Worm (Caenorhabditis elegans) whole organism, L2 larva: ENCODE data around the gene F41H10.5.
"Not testable (repeated sequence)": the region's sequence is repeated elsewhere in the genome, so short reads cannot be mapped to it uniquely, and the experiment has no call there.

Experiments used
- C34F6.9 ChIP-seq: fragments of 150-350 bp; optimal IDR thresholded peaks from 2 replicates; lab custom pipeline; 2014; ENCODE audit warnings: missing biosample characterization, missing genetic modification characterization
- F13H6.1 ChIP-seq: sonication (generic microtip); optimal IDR thresholded peaks from 2 replicates; lab custom pipeline; 2016; ENCODE audit warnings: missing genetic modification characterization, missing compliant biosample characterization
- Y55F3AM.14 ChIP-seq: fragments of 200-800 bp; sonication (Bioruptor generic); optimal IDR thresholded peaks from 2 replicates; lab custom pipeline; 2018; ENCODE audit warnings: mild to moderate bottlenecking, missing genetic modification characterization, missing compliant biosample characterization
- ama-1 ChIP-seq: fragments of 150-350 bp; optimal IDR thresholded peaks from 2 replicates; lab custom pipeline; 2018; ENCODE audit warnings: inconsistent platforms
- ceh-16 ChIP-seq: fragments of 150-350 bp; optimal IDR thresholded peaks from 2 replicates; lab custom pipeline; 2014; ENCODE audit warnings: missing biosample characterization, missing genetic modification characterization
- crh-2 ChIP-seq: sonication (generic microtip); optimal IDR thresholded peaks from 2 replicates; lab custom pipeline; 2017; ENCODE audit warnings: missing biosample characterization, missing genetic modification characterization
- elt-3 ChIP-seq: sonication (generic microtip); optimal IDR thresholded peaks from 2 replicates; lab custom pipeline; 2017; ENCODE audit warnings: missing biosample characterization, missing genetic modification characterization
- fos-1 ChIP-seq: fragments of 150-350 bp; optimal IDR thresholded peaks from 2 replicates; lab custom pipeline; 2014; ENCODE audit warnings: missing biosample characterization, missing genetic modification characterization
- gmeb-1 ChIP-seq: fragments of 150-350 bp; optimal IDR thresholded peaks from 2 replicates; lab custom pipeline; 2014; ENCODE audit warnings: missing biosample characterization, missing genetic modification characterization
- lin-11 ChIP-seq: fragments of 150-350 bp; sonication (generic microtip); optimal IDR thresholded peaks from 2 replicates; lab custom pipeline; 2014; ENCODE audit warnings: missing biosample characterization, missing genetic modification characterization, inconsistent platforms, mixed read lengths
- lin-39 ChIP-seq: fragments of 150-350 bp; optimal IDR thresholded peaks from 2 replicates; lab custom pipeline; 2014; ENCODE audit warnings: missing biosample characterization, missing genetic modification reagents, missing genetic modification characterization
- lsy-2 ChIP-seq, 2 experiments: fragments of 150-350 bp in 1 of 2; sonication (generic microtip) in 1 of 2; optimal IDR thresholded peaks; 2 replicates each; lab custom pipeline; 2014 to 2017; ENCODE audit warnings: missing biosample characterization in 2 of 2, missing genetic modification characterization in 2 of 2
- mdl-1 ChIP-seq, 2 experiments: fragments of 150-350 bp in 1 of 2; sonication (generic microtip) in 1 of 2; optimal IDR thresholded peaks; 2 replicates each; lab custom pipeline; 2017; ENCODE audit warnings: missing biosample characterization in 2 of 2, missing genetic modification characterization in 2 of 2
- nhr-10 ChIP-seq: sonication (generic microtip); optimal IDR thresholded peaks from 2 replicates; lab custom pipeline; 2017; ENCODE audit warnings: missing biosample characterization, missing genetic modification characterization
- nhr-129 ChIP-seq: fragments of 150-350 bp; optimal IDR thresholded peaks from 2 replicates; lab custom pipeline; 2014; ENCODE audit warnings: missing biosample characterization, missing genetic modification characterization
- nhr-21 ChIP-seq: fragments of 150-350 bp; optimal IDR thresholded peaks from 2 replicates; lab custom pipeline; 2014; ENCODE audit warnings: missing biosample characterization, missing genetic modification characterization
- nhr-23 ChIP-seq: fragments of 150-350 bp; optimal IDR thresholded peaks from 2 replicates; lab custom pipeline; 2014; ENCODE audit warnings: missing biosample characterization, missing genetic modification reagents, missing genetic modification characterization
- nhr-6 ChIP-seq: fragments of 150-350 bp; optimal IDR thresholded peaks from 2 replicates; lab custom pipeline; 2014; ENCODE audit warnings: missing biosample characterization, missing genetic modification characterization
- peb-1 ChIP-seq: fragments of 150-350 bp; optimal IDR thresholded peaks from 2 replicates; lab custom pipeline; 2014; ENCODE audit warnings: missing biosample characterization, missing genetic modification characterization
- skn-1 ChIP-seq: sonication (generic microtip); optimal IDR thresholded peaks from 2 replicates; lab custom pipeline; 2017; ENCODE audit warnings: missing biosample characterization, missing genetic modification characterization
- sma-3 ChIP-seq: sonication (generic microtip); optimal IDR thresholded peaks from 2 replicates; lab custom pipeline; 2016; ENCODE audit warnings: missing genetic modification reagents, missing genetic modification characterization, missing compliant biosample characterization
- sma-9 ChIP-seq, 2 experiments: fragments of 150-350 bp in 1 of 2; sonication (generic microtip) in 1 of 2; optimal IDR thresholded peaks; 2 replicates each; lab custom pipeline; 2014 to 2016; ENCODE audit warnings: missing genetic modification characterization in 2 of 2, mild to moderate bottlenecking in 1 of 2, missing biosample characterization in 1 of 2, missing compliant biosample characterization in 1 of 2, missing genetic modification reagents in 1 of 2, moderate library complexity in 1 of 2
- snpc-4 ChIP-seq: fragments of 150-350 bp; optimal IDR thresholded peaks from 2 replicates; lab custom pipeline; 2014; ENCODE audit warnings: missing biosample characterization, missing genetic modification characterization
- unc-39 ChIP-seq: fragments of 150-350 bp; optimal IDR thresholded peaks from 2 replicates; lab custom pipeline; 2014; ENCODE audit warnings: missing biosample characterization, missing genetic modification characterization
- unc-55 ChIP-seq: fragments of 150-350 bp; sonication (generic microtip); optimal IDR thresholded peaks from 3 replicates; lab custom pipeline; 2014; ENCODE audit warnings: missing biosample characterization, missing genetic modification reagents, missing genetic modification characterization
- ztf-1 ChIP-seq: fragments of 200-800 bp; sonication (Bioruptor generic); conservative IDR thresholded peaks from 2 replicates; pipeline ENCODE4 v1.3.6; 2022; ENCODE audit warnings: missing genetic modification characterization, missing compliant biosample characterization
- ztf-4 ChIP-seq: fragments of 150-350 bp; optimal IDR thresholded peaks from 2 replicates; lab custom pipeline; 2014; ENCODE audit warnings: missing biosample characterization, missing genetic modification characterization

F41H10.5 gene

ce11 chrIV:5360533-5360932 lies at the start of gene F41H10.5:
Gene F41H10.5, plus strand, starts transcription at chrIV:5360907.
- no peak for TF ChIP-seq ztf-1 (GFP tag; lab: Robert Waterston, UW)
- TF ChIP-seq lin-11 (tag; lab: Kevin White, UChicago) = no peak
- no peak for TF ChIP-seq lin-39 (tag; lab: Kevin White, UChicago)

DNA sequence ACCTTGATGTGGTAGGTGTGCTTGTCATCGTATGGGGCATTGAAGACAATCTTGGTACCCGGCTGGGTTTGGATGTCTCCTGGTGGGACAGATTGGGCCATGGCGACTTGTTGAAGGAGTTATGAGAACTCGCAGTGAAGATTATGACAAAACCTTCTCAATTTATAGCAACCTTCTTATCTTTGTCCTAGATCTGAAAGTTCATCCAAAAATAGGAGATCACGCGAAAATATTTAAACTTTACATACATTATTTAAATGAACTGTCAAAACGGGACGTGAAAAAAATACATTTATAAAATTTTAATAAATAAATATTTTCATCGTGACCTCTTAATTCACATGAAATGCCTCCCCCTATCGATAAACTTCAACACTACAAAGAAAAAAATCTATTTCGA lies 47.7 kb upstream of the F41H10.5 start, which contains the start of the genes msp-59 and ZK354.2:
Gene msp-59 (minus strand): TSS at position 101 of the 400 bp plus-strand sequence.
Gene ZK354.2 (plus strand): TSS at position 395 of the 400 bp plus-strand sequence.
- TF ChIP-seq nhr-21 (tag; lab: Kevin White, UChicago); peb-1 (tag; lab: Kevin White, UChicago); sma-3 (GFP tag; lab: Kevin White, UChicago): not testable (repeated sequence)

- TF ChIP-seq nhr-129; lin-11 (tag; lab: Kevin White, UChicago); ztf-1 (GFP tag; lab: Robert Waterston, UW): not testable (repeated sequence)
Measured at ce11 chrIV:5316223-5316622, 44.5 kb upstream of the F41H10.5 start, which contains the start of gene msp-65. Gene msp-65, plus strand, starts transcription at chrIV:5316523.

DNA sequence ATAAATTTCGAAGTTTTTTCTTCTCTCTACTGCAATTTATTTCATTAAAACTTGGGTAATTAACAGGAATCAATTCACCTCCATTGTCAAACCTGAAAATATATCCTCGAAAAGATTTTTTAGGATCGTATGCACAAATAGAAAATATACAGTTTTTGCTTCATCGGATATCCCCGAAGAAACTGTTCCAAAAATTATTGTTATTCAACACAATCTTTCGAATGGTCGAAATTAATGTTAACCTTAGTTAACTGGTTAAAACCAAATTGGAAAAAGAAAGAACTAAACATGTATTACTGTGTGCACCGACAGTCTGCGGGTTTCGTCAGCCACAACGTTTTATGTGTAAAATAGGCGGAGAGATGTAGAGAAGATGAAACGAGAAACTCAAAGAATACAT lies 43.6 kb upstream of the F41H10.5 start:
- TF ChIP-seq elt-3 (tag; lab: Kevin White, UChicago) = no peak
- TF ChIP-seq nhr-6 (tag; lab: Kevin White, UChicago) = peak; percentile 27
- no peak for TF ChIP-seq Y55F3AM.14 (GFP tag; lab: Kevin White, UChicago)
- TF ChIP-seq ama-1 (lab: Kevin White, UChicago) = peak; percentile 87
- TF ChIP-seq mdl-1 (tag; optimal IDR thresholded peaks at IDR 0.05; lab: Kevin White, UChicago) = no peak
- no peak for TF ChIP-seq unc-39 (tag; lab: Kevin White, UChicago)
- TF ChIP-seq sma-3 (GFP tag; lab: Kevin White, UChicago) = peak; percentile 63
- no peak for TF ChIP-seq ceh-16 (tag; lab: Kevin White, UChicago)
- TF ChIP-seq fos-1 (tag; lab: Kevin White, UChicago) = peak; percentile 2
- TF ChIP-seq nhr-10 (tag; lab: Kevin White, UChicago) = no peak
- TF ChIP-seq F13H6.1 (tag; lab: Kevin White, UChicago) = peak; percentile 5
- TF ChIP-seq sma-9 (GFP tag; optimal IDR thresholded peaks at IDR 0.05; lab: Kevin White, UChicago) = peak; percentile 27
- no peak for TF ChIP-seq sma-9 (tag; optimal IDR thresholded peaks at IDR 0.05; lab: Kevin White, UChicago)
- peak; percentile 16 for TF ChIP-seq nhr-21 (tag; lab: Kevin White, UChicago)
- TF ChIP-seq gmeb-1 (tag; lab: Kevin White, UChicago) = peak; percentile 58
- TF ChIP-seq crh-2 (tag; lab: Kevin White, UChicago) = peak; percentile 25
- TF ChIP-seq lsy-2 (tag; optimal IDR thresholded peaks at IDR 0.05; lab: Kevin White, UChicago) = no peak
- peak; percentile 95 for TF ChIP-seq snpc-4 (tag; lab: Kevin White, UChicago)

- TF ChIP-seq sma-9 (GFP tag; optimal IDR thresholded peaks at IDR 0.05; lab: Kevin White, UChicago) (peak; percentile 12), sma-9 (tag; optimal IDR thresholded peaks at IDR 0.05; lab: Kevin White, UChicago) (no peak), unc-55 (peak; percentile 26), C34F6.9 (tag; lab: Kevin White, UChicago) (peak; percentile 48), gmeb-1 (tag; lab: Kevin White, UChicago) (no peak), snpc-4 (tag; lab: Kevin White, UChicago) (peak; percentile 20), skn-1 (tag; lab: Kevin White, UChicago) (no peak), ztf-4 (tag; lab: Kevin White, UChicago) (no peak), nhr-23 (tag; lab: Kevin White, UChicago) (no peak), nhr-129 (no peak)
Measured at ce11 chrIV:5318835-5319303, 41.8 kb upstream of the F41H10.5 start, which contains the start of gene slc-46A. Gene slc-46A, plus strand, starts transcription at chrIV:5319253.

DNA sequence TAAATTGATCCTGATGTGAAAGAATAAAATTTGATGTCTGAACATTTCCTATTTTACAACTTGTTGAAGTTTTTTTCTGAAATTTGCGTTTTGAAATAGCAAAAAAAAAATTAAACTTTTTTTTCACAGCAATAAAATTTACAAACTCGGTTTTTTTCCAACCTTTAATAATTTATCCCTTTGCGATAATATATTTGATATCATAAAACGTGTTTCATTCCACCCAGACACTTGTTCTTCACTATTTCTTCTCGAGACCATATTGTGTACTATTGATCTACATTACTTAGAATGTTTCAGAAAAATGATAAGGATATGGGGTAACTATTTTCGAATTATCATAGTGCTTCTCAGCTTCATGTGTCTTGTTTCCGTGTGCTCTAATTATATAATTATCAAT lies 34.6 kb upstream of the F41H10.5 start, which contains the start of gene Y4C6B.4:
Gene Y4C6B.4 (plus strand): TSS at position 301 of the 400 bp plus-strand sequence.
- TF ChIP-seq nhr-6 (tag; lab: Kevin White, UChicago) = no peak
- no peak for TF ChIP-seq nhr-21 (tag; lab: Kevin White, UChicago)
- no peak for TF ChIP-seq ama-1 (lab: Kevin White, UChicago)
- TF ChIP-seq lin-39 (tag; lab: Kevin White, UChicago) = no peak
